Worm (Caenorhabditis elegans) whole organism, young adult: ENCODE data around the gene C27B7.6.

Source experiments
- F23B12.7 ChIP-seq: sonication (generic microtip); optimal IDR thresholded peaks from 2 replicates; lab custom pipeline; 2017; ENCODE audit warnings: missing genetic modification characterization, mild to moderate bottlenecking, missing compliant biosample characterization, antibody characterized with exemption, moderate library complexity; ENCODE audit not compliant: insufficient read depth
- F33H1.4 ChIP-seq: fragments of 200-800 bp; sonication (Bioruptor generic); IDR thresholded peaks from 2 replicates; pipeline ENCODE4 v1.3.6; 2022; ENCODE audit warnings: missing genetic modification reagents, missing genetic modification characterization, missing compliant biosample characterization
- Y53G8AR.9 ChIP-seq: fragments of 200-800 bp; sonication (Bioruptor generic); conservative IDR thresholded peaks from 2 replicates; pipeline ENCODE4 v1.3.6; 2022; ENCODE audit warnings: missing genetic modification reagents, missing genetic modification characterization, missing compliant biosample characterization
- Y56A3A.18 ChIP-seq: fragments of 200-800 bp; sonication (Bioruptor generic); IDR thresholded peaks from 2 replicates; pipeline ENCODE4 v1.3.6; 2022; ENCODE audit warnings: missing genetic modification reagents, missing genetic modification characterization, missing compliant biosample characterization
- Y67H2A.10 ChIP-seq: fragments of 200-800 bp; sonication (Bioruptor generic); conservative IDR thresholded peaks from 2 replicates; pipeline ENCODE4 v1.3.6; 2022; ENCODE audit warnings: missing genetic modification reagents, missing genetic modification characterization, missing compliant biosample characterization
- Y95B8A.8 ChIP-seq: fragments of 200-800 bp; sonication (Bioruptor generic); IDR thresholded peaks from 2 replicates; pipeline ENCODE4 v1.3.6; 2022; ENCODE audit warnings: missing genetic modification reagents, missing genetic modification characterization, missing compliant biosample characterization
- aptf-2 ChIP-seq: fragments of 200-800 bp; sonication (Bioruptor generic); conservative IDR thresholded peaks from 2 replicates; pipeline ENCODE4 v1.3.6; 2022; ENCODE audit warnings: missing genetic modification reagents, missing genetic modification characterization, missing compliant biosample characterization
- athp-1 ChIP-seq: sonication (generic microtip); optimal IDR thresholded peaks from 2 replicates; lab custom pipeline; 2017; ENCODE audit warnings: mild to moderate bottlenecking, missing genetic modification characterization, missing compliant biosample characterization
- attf-5 ChIP-seq: fragments of 200-800 bp; sonication (Bioruptor generic); optimal IDR thresholded peaks from 2 replicates; lab custom pipeline; 2018; ENCODE audit warnings: mild to moderate bottlenecking, missing genetic modification characterization, missing compliant biosample characterization
- bed-1 ChIP-seq: fragments of 200-800 bp; sonication (Bioruptor generic); IDR thresholded peaks from 2 replicates; pipeline ENCODE4 v1.3.6; 2022; ENCODE audit warnings: missing genetic modification reagents, missing genetic modification characterization, missing compliant biosample characterization
- cebp-1 ChIP-seq, 2 experiments: fragments of 200-800 bp in 1 of 2; sonication (Bioruptor generic) in 1 of 2; sonication (generic microtip) in 1 of 2; IDR thresholded peaks in 1 of 2; optimal IDR thresholded peaks in 1 of 2; 2 replicates each; pipeline versions ENCODE4 v1.3.6 to Lab custom; 2017 to 2022; ENCODE audit warnings: missing compliant biosample characterization in 2 of 2, missing genetic modification characterization in 2 of 2, mild to moderate bottlenecking in 1 of 2, missing genetic modification reagents in 1 of 2, moderate library complexity in 1 of 2
- ceh-27 ChIP-seq: fragments of 200-800 bp; sonication (Bioruptor generic); optimal IDR thresholded peaks from 2 replicates; lab custom pipeline; 2018; ENCODE audit warnings: mild to moderate bottlenecking, missing genetic modification characterization, moderate library complexity, missing compliant biosample characterization
- ceh-79 ChIP-seq: sonication (generic microtip); optimal IDR thresholded peaks from 2 replicates; lab custom pipeline; 2017; ENCODE audit warnings: mild to moderate bottlenecking, missing genetic modification characterization, missing compliant biosample characterization
- dox-1 ChIP-seq: fragments of 200-800 bp; sonication (Bioruptor generic); IDR thresholded peaks from 2 replicates; pipeline ENCODE4 v1.3.6; 2022; ENCODE audit warnings: missing genetic modification reagents, missing genetic modification characterization, missing compliant biosample characterization
- dpl-1 ChIP-seq: fragments of 150-350 bp; optimal IDR thresholded peaks from 2 replicates; lab custom pipeline; 2014; ENCODE audit warnings: missing biosample characterization, missing genetic modification reagents, missing genetic modification characterization
- efl-1 ChIP-seq: fragments of 150-350 bp; optimal IDR thresholded peaks from 2 replicates; lab custom pipeline; 2014; ENCODE audit warnings: missing biosample characterization, missing genetic modification reagents, missing genetic modification characterization
- egl-44 ChIP-seq: fragments of 200-800 bp; sonication (Bioruptor generic); IDR thresholded peaks from 2 replicates; pipeline ENCODE4 v1.3.6; 2022; ENCODE audit warnings: missing genetic modification reagents, missing genetic modification characterization, missing compliant biosample characterization
- fkh-3 ChIP-seq: sonication (generic microtip); optimal IDR thresholded peaks from 2 replicates; lab custom pipeline; 2016; ENCODE audit warnings: mild to moderate bottlenecking, missing genetic modification characterization, missing compliant biosample characterization
- gei-17 ChIP-seq: fragments of 200-800 bp; sonication (Bioruptor generic); optimal IDR thresholded peaks from 2 replicates; lab custom pipeline; 2018; ENCODE audit warnings: mild to moderate bottlenecking, missing genetic modification characterization, missing compliant biosample characterization
- hlh-26 ChIP-seq: fragments of 200-800 bp; sonication (Bioruptor generic); conservative IDR thresholded peaks from 2 replicates; pipeline ENCODE4 v1.3.6; 2022; ENCODE audit warnings: missing genetic modification reagents, missing genetic modification characterization, missing compliant biosample characterization
- hmg-1.2 ChIP-seq: fragments of 200-800 bp; sonication (Bioruptor generic); IDR thresholded peaks from 2 replicates; pipeline ENCODE4 v1.3.6; 2022; ENCODE audit warnings: missing genetic modification reagents, missing genetic modification characterization, missing compliant biosample characterization
- hmg-20 ChIP-seq: fragments of 200-800 bp; sonication (Bioruptor generic); IDR thresholded peaks from 2 replicates; pipeline ENCODE4 v1.3.6; 2022; ENCODE audit warnings: missing genetic modification reagents, missing genetic modification characterization, missing compliant biosample characterization
- lag-1 ChIP-seq: fragments of 200-800 bp; sonication (Bioruptor generic); IDR thresholded peaks from 2 replicates; pipeline ENCODE4 v1.3.6; 2022; ENCODE audit warnings: missing genetic modification reagents, missing genetic modification characterization, missing compliant biosample characterization
- lin-26 ChIP-seq: fragments of 200-800 bp; sonication (Bioruptor generic); IDR thresholded peaks from 2 replicates; pipeline ENCODE4 v1.3.6; 2022; ENCODE audit warnings: missing genetic modification reagents, missing genetic modification characterization, missing compliant biosample characterization
- nfyb-1 ChIP-seq: fragments of 200-800 bp; sonication (Bioruptor generic); IDR thresholded peaks from 2 replicates; pipeline ENCODE4 v1.3.6; 2022; ENCODE audit warnings: missing genetic modification reagents, missing genetic modification characterization, missing compliant biosample characterization
- nhr-80 ChIP-seq: sonication (generic microtip); optimal IDR thresholded peaks from 2 replicates; lab custom pipeline; 2016; ENCODE audit warnings: missing genetic modification characterization, missing compliant biosample characterization
- pbrm-1 ChIP-seq: fragments of 200-800 bp; sonication (Bioruptor generic); IDR thresholded peaks from 2 replicates; pipeline ENCODE4 v1.3.6; 2022; ENCODE audit warnings: missing genetic modification reagents, missing genetic modification characterization, missing compliant biosample characterization
- rcor-1 ChIP-seq: fragments of 200-800 bp; sonication (Bioruptor generic); IDR thresholded peaks from 2 replicates; pipeline ENCODE4 v1.3.6; 2022; ENCODE audit warnings: missing genetic modification reagents, missing genetic modification characterization, missing compliant biosample characterization
- rec-8 ChIP-seq, 2 experiments: sonication (generic microtip); optimal IDR thresholded peaks; 2 replicates each; lab custom pipeline; 2016; ENCODE audit warnings: mild to moderate bottlenecking in 2 of 2, missing genetic modification characterization in 2 of 2, missing genetic modification reagents in 2 of 2, missing genotype in 2 of 2, missing biosample characterization in 1 of 2, missing compliant biosample characterization in 1 of 2, moderate library complexity in 1 of 2
- sdz-38 ChIP-seq: sonication (generic microtip); optimal IDR thresholded peaks from 2 replicates; lab custom pipeline; 2016; ENCODE audit warnings: missing genotype, missing genetic modification characterization, missing compliant biosample characterization
- snpc-1.1 ChIP-seq: sonication (generic microtip); optimal IDR thresholded peaks from 2 replicates; lab custom pipeline; 2017; ENCODE audit warnings: missing genetic modification characterization, mild to moderate bottlenecking, missing compliant biosample characterization, antibody characterized with exemption, moderate library complexity, missing genotype, missing genetic modification reagents; ENCODE audit not compliant: insufficient read depth
- tbx-9 ChIP-seq: sonication (generic microtip); optimal IDR thresholded peaks from 2 replicates; lab custom pipeline; 2016; ENCODE audit warnings: borderline replicate concordance, missing genetic modification characterization, inconsistent platforms, missing compliant biosample characterization
- tlf-1 ChIP-seq: fragments of 200-800 bp; sonication (Bioruptor generic); optimal IDR thresholded peaks from 2 replicates; lab custom pipeline; 2018; ENCODE audit warnings: mild to moderate bottlenecking, missing genetic modification characterization, missing compliant biosample characterization
- unc-130 ChIP-seq: sonication (generic microtip); optimal IDR thresholded peaks from 2 replicates; lab custom pipeline; 2016; ENCODE audit warnings: missing genetic modification reagents, missing genetic modification characterization, missing compliant biosample characterization
- unc-62 ChIP-seq: fragments of 150-350 bp; optimal IDR thresholded peaks from 2 replicates; lab custom pipeline; 2014; ENCODE audit warnings: missing biosample characterization, missing genetic modification reagents, missing genetic modification characterization
- xnd-1 ChIP-seq: sonication (generic microtip); optimal IDR thresholded peaks from 2 replicates; lab custom pipeline; 2016; ENCODE audit warnings: missing genotype, missing genetic modification reagents, missing genetic modification characterization, missing compliant biosample characterization
- zfh-2 ChIP-seq: fragments of 200-800 bp; sonication (Bioruptor generic); conservative IDR thresholded peaks from 2 replicates; pipeline ENCODE4 v1.3.6; 2022; ENCODE audit warnings: missing genetic modification reagents, missing genetic modification characterization, missing compliant biosample characterization
- ztf-22 ChIP-seq: fragments of 200-800 bp; sonication (Bioruptor generic); optimal IDR thresholded peaks from 2 replicates; lab custom pipeline; 2018; ENCODE audit warnings: mild to moderate bottlenecking, missing genetic modification characterization, moderate library complexity, missing compliant biosample characterization
- ztf-3 ChIP-seq: fragments of 200-800 bp; sonication (Bioruptor generic); optimal IDR thresholded peaks from 2 replicates; lab custom pipeline; 2018; ENCODE audit warnings: mild to moderate bottlenecking, missing genetic modification characterization, missing compliant biosample characterization

Gene C27B7.6

DNA sequence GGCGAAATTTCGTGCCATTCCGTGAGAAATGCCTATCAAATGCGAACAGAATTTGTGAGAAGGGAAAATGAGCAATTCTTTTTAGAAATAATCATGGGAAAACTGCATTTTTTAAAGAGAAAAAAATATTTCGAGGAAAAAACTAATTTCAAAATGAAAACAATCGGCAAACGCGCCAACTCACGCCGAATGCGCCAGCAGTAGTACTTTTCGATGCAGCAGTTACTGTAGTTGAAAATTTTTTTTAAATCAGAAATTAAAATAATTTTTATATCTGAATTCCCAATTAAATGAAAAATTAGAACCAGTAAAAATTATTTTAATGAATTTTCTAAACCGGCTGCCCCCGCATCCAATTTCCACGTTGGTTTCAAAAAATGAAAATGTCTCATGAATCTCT is 17.2 kb upstream of the C27B7.6 start (continued):
- peak; percentile 29 for TF ChIP-seq efl-1 (GFP tag; lab: Kevin White, UChicago)
- no peak for TF ChIP-seq athp-1 (tag; lab: Kevin White, UChicago)
- no peak for TF ChIP-seq hlh-26
- 0 out of 2 replicates have a peak, but pooled peaks have one; percentile 31 for TF ChIP-seq F33H1.4 (GFP tag; lab: Robert Waterston, UW)
- TF ChIP-seq cebp-1 (GFP tag; IDR thresholded peaks at IDR 0.05; lab: Robert Waterston, UW), result no peak
- TF ChIP-seq cebp-1 (tag; optimal IDR thresholded peaks at IDR 0.05; lab: Kevin White, UChicago), result no peak
- peak; percentile 9 for TF ChIP-seq F23B12.7 (tag; lab: Kevin White, UChicago)
- no peak for TF ChIP-seq tlf-1 (GFP tag; lab: Kevin White, UChicago)
- TF ChIP-seq xnd-1 (tag; lab: Kevin White, UChicago), result peak; percentile 50

DNA sequence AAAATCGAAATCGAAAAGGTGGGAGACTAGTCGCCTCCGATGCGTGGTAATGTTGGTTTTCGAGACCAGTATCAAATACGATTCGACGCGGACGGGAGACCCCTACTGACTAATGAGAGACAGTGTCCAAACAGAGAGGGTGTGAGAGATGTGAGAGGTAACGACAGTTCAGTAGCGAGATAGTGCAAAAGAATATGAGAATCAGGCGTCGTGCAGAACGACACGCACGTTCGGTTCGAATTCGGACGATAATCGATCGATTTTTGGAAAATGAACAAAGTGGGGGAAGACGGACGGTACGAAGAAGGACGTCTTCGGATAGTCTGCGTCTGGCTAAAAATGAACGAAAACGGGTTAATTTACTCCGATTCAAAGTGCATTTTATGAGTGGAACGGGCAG is 15.8 kb upstream of the C27B7.6 start, which contains the start of gene D1046.16:
D1046.16 (plus strand) TSS at position 195 of the 400 bp plus-strand sequence.
- no peak for TF ChIP-seq pbrm-1 (GFP tag; lab: Robert Waterston, UW)
- TF ChIP-seq aptf-2 (GFP tag; lab: Robert Waterston, UW), result no peak
- TF ChIP-seq Y95B8A.8 (GFP tag; lab: Robert Waterston, UW), result no peak
- TF ChIP-seq dox-1 (GFP tag; lab: Robert Waterston, UW), result 0 out of 2 replicates have a peak, but pooled peaks have one; percentile 53
- no peak for TF ChIP-seq dpl-1 (GFP tag; lab: Kevin White, UChicago)
- peak; percentile 69 for TF ChIP-seq nhr-80
- TF ChIP-seq bed-1 (GFP tag; lab: Robert Waterston, UW), result no peak
- TF ChIP-seq Y53G8AR.9 (GFP tag; lab: Robert Waterston, UW), result no peak
- no peak for TF ChIP-seq cebp-1 (GFP tag; IDR thresholded peaks at IDR 0.05; lab: Robert Waterston, UW)
- peak; percentile 26 for TF ChIP-seq cebp-1 (tag; optimal IDR thresholded peaks at IDR 0.05; lab: Kevin White, UChicago)
- no peak for TF ChIP-seq tbx-9 (tag; lab: Kevin White, UChicago)
- no peak for TF ChIP-seq ztf-3 (GFP tag; lab: Kevin White, UChicago)
- no peak for TF ChIP-seq zfh-2 (GFP tag; lab: Robert Waterston, UW)
- no peak for TF ChIP-seq unc-62 (GFP tag; lab: Kevin White, UChicago)
- no peak for TF ChIP-seq snpc-1.1 (tag; lab: Kevin White, UChicago)
- TF ChIP-seq rcor-1 (GFP tag; lab: Robert Waterston, UW), result no peak
- TF ChIP-seq nfyb-1 (GFP tag; lab: Robert Waterston, UW), result no peak
- no peak for TF ChIP-seq unc-130 (GFP tag; lab: Kevin White, UChicago)
- TF ChIP-seq ceh-79 (tag; lab: Kevin White, UChicago), result no peak
- no peak for TF ChIP-seq hmg-20 (GFP tag; lab: Robert Waterston, UW)
- no peak for TF ChIP-seq hlh-26
- 0 out of 2 replicates have a peak, but pooled peaks have one; percentile 33 for TF ChIP-seq lin-26 (GFP tag; lab: Robert Waterston, UW)
- TF ChIP-seq sdz-38 (tag; lab: Kevin White, UChicago), result no peak
- peak; percentile 58 for TF ChIP-seq attf-5 (GFP tag; lab: Kevin White, UChicago)
- no peak for TF ChIP-seq athp-1 (tag; lab: Kevin White, UChicago)
- TF ChIP-seq lag-1 (GFP tag; lab: Robert Waterston, UW), result no peak
- TF ChIP-seq gei-17, result no peak
- TF ChIP-seq ztf-22 (GFP tag; lab: Kevin White, UChicago), result no peak
- no peak for TF ChIP-seq Y67H2A.10 (GFP tag; lab: Robert Waterston, UW)
- TF ChIP-seq hmg-1.2 (GFP tag; lab: Robert Waterston, UW), result peak; percentile 52; the same call in 1 of the 2 replicates
- no peak for TF ChIP-seq rec-8 (tag; optimal IDR thresholded peaks at IDR 0.05; lab: Kevin White, UChicago)
- no peak for TF ChIP-seq fkh-3 (tag; lab: Kevin White, UChicago)
- peak; percentile 51 for TF ChIP-seq ceh-27 (GFP tag; lab: Kevin White, UChicago)
- TF ChIP-seq Y56A3A.18, result no peak
- no peak for TF ChIP-seq egl-44
